Worm (Caenorhabditis elegans) whole organism, L1 larva: ENCODE measurements around the gene F44E2.8.

Source experiments
- C16A3.4 ChIP-seq: fragments of 150-350 bp; optimal IDR thresholded peaks from 2 replicates; lab custom pipeline; 2014; ENCODE audit warnings: missing biosample characterization, missing genetic modification characterization
- C34B4.2 ChIP-seq: sonication (generic microtip); optimal IDR thresholded peaks from 2 replicates; lab custom pipeline; 2017; ENCODE audit warnings: mild to moderate bottlenecking, missing genetic modification characterization, missing compliant biosample characterization
- F16B12.6 ChIP-seq: fragments of 150-350 bp; optimal IDR thresholded peaks from 2 replicates; lab custom pipeline; 2014; ENCODE audit warnings: missing biosample characterization, missing genetic modification characterization
- Y116A8C.19 ChIP-seq: sonication (generic microtip); optimal IDR thresholded peaks from 2 replicates; lab custom pipeline; 2016; ENCODE audit warnings: missing compliant biosample characterization, missing genetic modification characterization, borderline replicate concordance
- aha-1 ChIP-seq: fragments of 150-350 bp; optimal IDR thresholded peaks from 2 replicates; lab custom pipeline; 2014; ENCODE audit warnings: missing biosample characterization, missing genetic modification characterization
- alr-1 ChIP-seq: fragments of 200-800 bp; sonication (Bioruptor generic); optimal IDR thresholded peaks from 2 replicates; lab custom pipeline; 2018; ENCODE audit warnings: borderline replicate concordance, mild to moderate bottlenecking, missing genetic modification characterization, missing compliant biosample characterization
- ama-1 ChIP-seq: fragments of 150-350 bp; optimal IDR thresholded peaks from 2 replicates; lab custom pipeline; 2014
- blmp-1 ChIP-seq: fragments of 150-350 bp; optimal IDR thresholded peaks from 2 replicates; lab custom pipeline; 2014; ENCODE audit warnings: missing biosample characterization, missing genetic modification characterization
- ceh-63 ChIP-seq: fragments of 200-800 bp; sonication (Bioruptor generic); optimal IDR thresholded peaks from 2 replicates; lab custom pipeline; 2018; ENCODE audit warnings: mild to moderate bottlenecking, missing genetic modification characterization, missing compliant biosample characterization
- ceh-82 ChIP-seq, 3 experiments: fragments of 150-350 bp in 1 of 3; sonication (generic microtip) in 2 of 3; optimal IDR thresholded peaks; 2 replicates each; lab custom pipeline; 2014 to 2017; ENCODE audit warnings: missing biosample characterization in 3 of 3, missing genetic modification characterization in 3 of 3
- ceh-88 ChIP-seq: fragments of 200-800 bp; sonication (Bioruptor generic); IDR thresholded peaks from 2 replicates; pipeline ENCODE4 v1.3.6; 2022; ENCODE audit warnings: missing genetic modification characterization, missing compliant biosample characterization
- ceh-90 ChIP-seq: sonication (generic microtip); optimal IDR thresholded peaks from 2 replicates; lab custom pipeline; 2016; ENCODE audit warnings: missing genetic modification characterization, missing compliant biosample characterization
- ces-1 ChIP-seq: fragments of 150-350 bp; optimal IDR thresholded peaks from 2 replicates; lab custom pipeline; 2014; ENCODE audit warnings: missing biosample characterization, missing genetic modification reagents, missing genetic modification characterization
- dpl-1 ChIP-seq, 3 experiments: fragments of 150-350 bp in 2 of 3; sonication (generic microtip) in 1 of 3; optimal IDR thresholded peaks; 2 replicates each; lab custom pipeline; 2014 to 2017; ENCODE audit warnings: missing biosample characterization in 3 of 3, missing genetic modification characterization in 3 of 3, missing genetic modification reagents in 3 of 3
- dsc-1 ChIP-seq: sonication (generic microtip); optimal IDR thresholded peaks from 2 replicates; lab custom pipeline; 2016; ENCODE audit warnings: mild to moderate bottlenecking, missing genetic modification characterization, missing compliant biosample characterization
- efl-3 ChIP-seq: fragments of 200-800 bp; sonication (Bioruptor generic); optimal IDR thresholded peaks from 2 replicates; lab custom pipeline; 2018; ENCODE audit warnings: mild to moderate bottlenecking, missing genetic modification characterization, missing compliant biosample characterization
- egl-13 ChIP-seq: sonication (generic microtip); optimal IDR thresholded peaks from 2 replicates; lab custom pipeline; 2016; ENCODE audit warnings: missing genotype, missing genetic modification reagents, missing genetic modification characterization, missing compliant biosample characterization
- elt-2 ChIP-seq: sonication (generic microtip); optimal IDR thresholded peaks from 2 replicates; lab custom pipeline; 2016; ENCODE audit warnings: missing genetic modification characterization, mild to moderate bottlenecking, inconsistent platforms, missing compliant biosample characterization, missing genetic modification reagents
- fos-1 ChIP-seq: fragments of 150-350 bp; optimal IDR thresholded peaks from 2 replicates; lab custom pipeline; 2014; ENCODE audit warnings: missing biosample characterization, missing genetic modification characterization
- hlh-17 ChIP-seq: fragments of 200-800 bp; sonication (Bioruptor generic); optimal IDR thresholded peaks from 2 replicates; lab custom pipeline; 2018; ENCODE audit warnings: missing genetic modification characterization, mild to moderate bottlenecking, missing compliant biosample characterization, moderate library complexity, borderline replicate concordance
- hlh-4 ChIP-seq: sonication (generic microtip); optimal IDR thresholded peaks from 2 replicates; lab custom pipeline; 2016; ENCODE audit warnings: mild to moderate bottlenecking, missing genetic modification characterization, missing compliant biosample characterization
- mab-9 ChIP-seq: fragments of 200-800 bp; sonication (Bioruptor generic); IDR thresholded peaks from 2 replicates; pipeline ENCODE4 v1.3.6; 2022; ENCODE audit warnings: missing genetic modification reagents, missing genetic modification characterization, missing compliant biosample characterization
- mef-2 ChIP-seq: fragments of 150-350 bp; optimal IDR thresholded peaks from 2 replicates; lab custom pipeline; 2014; ENCODE audit warnings: missing biosample characterization, missing genetic modification characterization
- nhr-11 ChIP-seq: fragments of 150-350 bp; optimal IDR thresholded peaks from 2 replicates; lab custom pipeline; 2014; ENCODE audit warnings: missing biosample characterization, missing genetic modification characterization
- nhr-19 ChIP-seq: fragments of 200-800 bp; sonication (Bioruptor generic); conservative IDR thresholded peaks from 2 replicates; pipeline ENCODE4 v1.3.6; 2022; ENCODE audit warnings: missing genetic modification characterization, missing compliant biosample characterization
- nhr-20 ChIP-seq: sonication (generic microtip); optimal IDR thresholded peaks from 2 replicates; lab custom pipeline; 2016; ENCODE audit warnings: mild to moderate bottlenecking, missing genetic modification characterization, missing compliant biosample characterization
- nhr-28 ChIP-seq: fragments of 150-350 bp; optimal IDR thresholded peaks from 2 replicates; lab custom pipeline; 2014; ENCODE audit warnings: missing biosample characterization, missing genetic modification characterization
- nhr-47 ChIP-seq: sonication (generic microtip); optimal IDR thresholded peaks from 2 replicates; lab custom pipeline; 2016; ENCODE audit warnings: mild to moderate bottlenecking, missing genetic modification characterization, moderate library complexity, missing compliant biosample characterization
- nhr-76 ChIP-seq: sonication (generic microtip); optimal IDR thresholded peaks from 2 replicates; lab custom pipeline; 2017; ENCODE audit warnings: missing biosample characterization, missing genetic modification characterization
- nhr-84 ChIP-seq: sonication (generic microtip); optimal IDR thresholded peaks from 2 replicates; lab custom pipeline; 2017; ENCODE audit warnings: missing biosample characterization, missing genetic modification characterization
- nhr-90 ChIP-seq: sonication (generic microtip); optimal IDR thresholded peaks from 2 replicates; lab custom pipeline; 2016; ENCODE audit warnings: mild to moderate bottlenecking, missing genetic modification characterization, missing compliant biosample characterization; ENCODE audit not compliant: poor library complexity
- pax-3 ChIP-seq: fragments of 200-800 bp; sonication (Bioruptor generic); optimal IDR thresholded peaks from 2 replicates; lab custom pipeline; 2018; ENCODE audit warnings: mild to moderate bottlenecking, missing genetic modification characterization, moderate library complexity, missing compliant biosample characterization
- pqm-1 ChIP-seq: sonication (generic microtip); optimal IDR thresholded peaks from 3 replicates; lab custom pipeline; 2017; ENCODE audit warnings: missing biosample characterization, missing genetic modification characterization
- rnt-1 ChIP-seq: sonication (generic microtip); optimal IDR thresholded peaks from 2 replicates; lab custom pipeline; 2016; ENCODE audit warnings: mild to moderate bottlenecking, missing genetic modification characterization, moderate library complexity, missing compliant biosample characterization
- skn-1 ChIP-seq: fragments of 150-350 bp; optimal IDR thresholded peaks from 2 replicates; lab custom pipeline; 2014; ENCODE audit warnings: missing biosample characterization, missing genetic modification characterization
- snpc-4 ChIP-seq: fragments of 150-350 bp; optimal IDR thresholded peaks from 2 replicates; lab custom pipeline; 2014; ENCODE audit warnings: missing biosample characterization, missing genetic modification characterization
- snu-23 ChIP-seq: sonication (generic microtip); optimal IDR thresholded peaks from 2 replicates; lab custom pipeline; 2016; ENCODE audit warnings: missing genetic modification characterization, missing compliant biosample characterization
- sup-37 ChIP-seq: fragments of 200-800 bp; sonication (Bioruptor generic); optimal IDR thresholded peaks from 2 replicates; lab custom pipeline; 2018; ENCODE audit warnings: mild to moderate bottlenecking, missing genetic modification characterization, missing compliant biosample characterization
- tbx-2 ChIP-seq: sonication (generic microtip); optimal IDR thresholded peaks from 2 replicates; lab custom pipeline; 2016; ENCODE audit warnings: missing genetic modification characterization, missing compliant biosample characterization
- tlp-1 ChIP-seq: fragments of 150-350 bp; optimal IDR thresholded peaks from 2 replicates; lab custom pipeline; 2014; ENCODE audit warnings: missing biosample characterization, missing genetic modification characterization
- unc-130 ChIP-seq: fragments of 150-350 bp; optimal IDR thresholded peaks from 2 replicates; lab custom pipeline; 2017; ENCODE audit warnings: missing biosample characterization, missing genetic modification characterization, inconsistent platforms
- unc-30 ChIP-seq: sonication (generic microtip); optimal IDR thresholded peaks from 2 replicates; lab custom pipeline; 2017; ENCODE audit warnings: missing biosample characterization, missing genetic modification characterization
- unc-98 ChIP-seq: fragments of 200-800 bp; sonication (Bioruptor generic); IDR thresholded peaks from 2 replicates; pipeline ENCODE4 v1.3.6; 2022; ENCODE audit warnings: missing genetic modification characterization, missing compliant biosample characterization
- vab-15 ChIP-seq: sonication (generic microtip); optimal IDR thresholded peaks from 2 replicates; lab custom pipeline; 2017; ENCODE audit warnings: missing genotype, mild to moderate bottlenecking, missing genetic modification characterization, missing compliant biosample characterization
- zip-4 ChIP-seq: fragments of 200-800 bp; sonication (Bioruptor generic); optimal IDR thresholded peaks from 2 replicates; lab custom pipeline; 2018; ENCODE audit warnings: mild to moderate bottlenecking, missing genetic modification characterization, moderate library complexity, missing compliant biosample characterization
- ztf-11 ChIP-seq, 2 experiments: sonication (generic microtip); optimal IDR thresholded peaks; 2 replicates each; lab custom pipeline; 2016 to 2017; ENCODE audit warnings: missing genetic modification characterization in 2 of 2, missing biosample characterization in 1 of 2, missing compliant biosample characterization in 1 of 2
- ztf-4 ChIP-seq: fragments of 150-350 bp; optimal IDR thresholded peaks from 2 replicates; lab custom pipeline; 2014; ENCODE audit warnings: missing biosample characterization, missing genetic modification characterization

Gene F44E2.8

ce11 chrIII:8801864-8802818, 47.5 kb downstream of the F44E2.8 start (continued):
- TF ChIP-seq dsc-1 (tag; lab: Kevin White, UChicago), result peak; percentile 96
- no peak for TF ChIP-seq ces-1 (GFP tag; lab: Kevin White, UChicago)
- peak; percentile 97 for TF ChIP-seq tbx-2 (tag; lab: Kevin White, UChicago)
- TF ChIP-seq snpc-4 (tag; lab: Kevin White, UChicago), result peak; percentile 78
- TF ChIP-seq mab-9 (GFP tag; lab: Robert Waterston, UW), result peak; percentile 51
- TF ChIP-seq C16A3.4 (tag; lab: Kevin White, UChicago), result peak; percentile 91
- peak; percentile 94 for TF ChIP-seq mef-2
- peak; percentile 95 for TF ChIP-seq fos-1 (tag; lab: Kevin White, UChicago)
- no peak for TF ChIP-seq unc-30 (tag; lab: Kevin White, UChicago)
- TF ChIP-seq nhr-90 (tag; lab: Kevin White, UChicago), result peak; percentile 95
- peak; percentile 23 for TF ChIP-seq efl-3 (GFP tag; lab: Kevin White, UChicago)
- TF ChIP-seq alr-1 (tag; lab: Kevin White, UChicago), result no peak
- peak; percentile 91 for TF ChIP-seq skn-1
- TF ChIP-seq vab-15 (tag; lab: Kevin White, UChicago), result peak; percentile 86
- peak; percentile 95 for TF ChIP-seq nhr-47
- TF ChIP-seq blmp-1 (tag; lab: Kevin White, UChicago), result peak; percentile 85
- TF ChIP-seq egl-13 (tag; lab: Kevin White, UChicago), result peak; percentile 84
- peak; percentile 88 for TF ChIP-seq ama-1
- TF ChIP-seq, all 84 proteins: peak for 69

- TF ChIP-seq snpc-4 (tag; lab: Kevin White, UChicago), result no peak
- TF ChIP-seq nhr-84 (tag; lab: Kevin White, UChicago), result no peak
- TF ChIP-seq ama-1, result no peak
- TF ChIP-seq C16A3.4 (tag; lab: Kevin White, UChicago), result peak; percentile 0
- no peak for TF ChIP-seq nhr-76 (tag; lab: Kevin White, UChicago)
- no peak for TF ChIP-seq F16B12.6 (tag; lab: Kevin White, UChicago)
- no peak for TF ChIP-seq vab-15 (tag; lab: Kevin White, UChicago)
- TF ChIP-seq nhr-90 (tag; lab: Kevin White, UChicago), result no peak
- no peak for TF ChIP-seq ceh-63 (GFP tag; lab: Kevin White, UChicago)
- no peak for TF ChIP-seq rnt-1 (tag; lab: Kevin White, UChicago)
- TF ChIP-seq Y116A8C.19 (tag; lab: Kevin White, UChicago), result no peak
- TF ChIP-seq ceh-82 (tag; optimal IDR thresholded peaks at IDR 0.05; lab: Kevin White, UChicago), result peak in 1 of 3 experiments; percentile 5
- TF ChIP-seq unc-98 (GFP tag; lab: Robert Waterston, UW), result no peak
- TF ChIP-seq tlp-1 (tag; lab: Kevin White, UChicago), result no peak
- no peak for TF ChIP-seq tbx-2 (tag; lab: Kevin White, UChicago)
- no peak for TF ChIP-seq hlh-4
- TF ChIP-seq pqm-1 (tag; lab: Kevin White, UChicago), result no peak
- TF ChIP-seq dpl-1 (GFP tag; optimal IDR thresholded peaks at IDR 0.05; lab: Kevin White, UChicago), result no peak
- no peak for TF ChIP-seq nhr-19 (GFP tag; lab: Robert Waterston, UW)
- no peak for TF ChIP-seq ceh-88 (GFP tag; lab: Robert Waterston, UW)
- no peak for TF ChIP-seq ces-1 (GFP tag; lab: Kevin White, UChicago)
- no peak for TF ChIP-seq nhr-20 (tag; lab: Kevin White, UChicago)
- no peak for TF ChIP-seq zip-4 (GFP tag; lab: Kevin White, UChicago)
- TF ChIP-seq nhr-11 (tag; lab: Kevin White, UChicago), result no peak
- TF ChIP-seq hlh-17 (GFP tag; lab: Kevin White, UChicago), result no peak
- no peak for TF ChIP-seq pax-3 (tag; lab: Kevin White, UChicago)
- no peak for TF ChIP-seq aha-1 (tag; lab: Kevin White, UChicago)
- TF ChIP-seq dsc-1 (tag; lab: Kevin White, UChicago), result no peak
- no peak for TF ChIP-seq ztf-11 (tag; optimal IDR thresholded peaks at IDR 0.05; lab: Kevin White, UChicago)
- no peak for TF ChIP-seq nhr-28 (tag; lab: Kevin White, UChicago)
- no peak for TF ChIP-seq C34B4.2 (tag; lab: Kevin White, UChicago)
- TF ChIP-seq fos-1 (tag; lab: Kevin White, UChicago), result no peak
- TF ChIP-seq unc-130, result peak; percentile 49
- no peak for TF ChIP-seq snu-23
- no peak for TF ChIP-seq sup-37 (GFP tag; lab: Kevin White, UChicago)
- TF ChIP-seq egl-13 (tag; lab: Kevin White, UChicago), result no peak
- TF ChIP-seq elt-2 (tag; lab: Kevin White, UChicago), result no peak
- no peak for TF ChIP-seq ceh-90 (tag; lab: Kevin White, UChicago)
- TF ChIP-seq ztf-4 (tag; lab: Kevin White, UChicago), result no peak
These were observed 48.3 kb downstream of the F44E2.8 start for ce11 chrIII:8801352-8801863.
